Worm (Caenorhabditis elegans): Measurements from ENCODE around the gene cdd-2.

cdd-2 gene

DNA sequence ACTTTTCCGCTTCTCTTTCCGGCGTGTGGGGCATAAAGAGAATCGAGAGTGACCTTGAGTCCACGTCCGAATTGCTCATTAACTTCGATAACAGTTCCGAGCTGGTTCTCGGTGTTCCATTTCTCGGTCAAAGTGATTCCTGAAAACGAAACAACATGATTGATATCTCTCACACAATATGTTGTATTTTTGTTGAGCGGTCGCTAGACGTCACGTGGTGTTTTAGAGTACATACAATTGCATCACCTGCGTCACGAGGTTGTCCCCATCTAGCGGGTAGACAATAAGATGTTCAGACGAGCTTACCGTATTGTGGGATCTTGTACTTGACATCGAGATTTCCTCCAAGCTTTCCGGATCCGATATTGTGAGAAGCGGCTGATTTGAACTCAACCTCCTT is 40.4 kb downstream of the cdd-2 start:
- no peak for TF ChIP-seq cebp-1 (GFP tag; IDR thresholded peaks at IDR 0.05)
- peak; percentile 57 for TF ChIP-seq cebp-1 (tag; optimal IDR thresholded peaks at IDR 0.05)
- TF ChIP-seq pbrm-1 (GFP tag; IDR thresholded peaks at IDR 0.05) = peak; percentile 37; the same call in 1 of the 2 replicates
- TF ChIP-seq lin-40 (tag; optimal IDR thresholded peaks at IDR 0.05) = peak; percentile 35
- TF ChIP-seq sptf-2 (GFP tag; optimal IDR thresholded peaks at IDR 0.05) = peak; percentile 0
- TF ChIP-seq ztf-25 (GFP tag; IDR thresholded peaks at IDR 0.05) = no peak
- TF ChIP-seq madf-8 (GFP tag; conservative IDR thresholded peaks at IDR 0.05) = no peak
- TF ChIP-seq lin-54 (GFP tag; optimal IDR thresholded peaks at IDR 0.05) = peak; percentile 21
- 0 out of 2 replicates have a peak, but pooled peaks have one; percentile 54 for TF ChIP-seq madf-3 (GFP tag; IDR thresholded peaks at IDR 0.05)
- peak; percentile 54 for TF ChIP-seq ZK185.1 (tag; optimal IDR thresholded peaks at IDR 0.05; ENCODE audit: poor library complexity, severe bottlenecking)
- peak; percentile 47; the same call in 1 of the 2 replicates for TF ChIP-seq Y53G8AR.9 (GFP tag; conservative IDR thresholded peaks at IDR 0.05)
- TF ChIP-seq ceh-40 (GFP tag; IDR thresholded peaks at IDR 0.05) = 0 out of 2 replicates have a peak, but pooled peaks have one; percentile 62
- TF ChIP-seq Y67H2A.10 (GFP tag; conservative IDR thresholded peaks at IDR 0.05) = 0 out of 2 replicates have a peak, but pooled peaks have one; percentile 51
- TF ChIP-seq gei-17 (GFP tag; optimal IDR thresholded peaks at IDR 0.05) = no peak
- no peak for TF ChIP-seq akir-1 (GFP tag; optimal IDR thresholded peaks at IDR 0.05)
- no peak for TF ChIP-seq F33H1.4 (GFP tag; IDR thresholded peaks at IDR 0.05)

DNA sequence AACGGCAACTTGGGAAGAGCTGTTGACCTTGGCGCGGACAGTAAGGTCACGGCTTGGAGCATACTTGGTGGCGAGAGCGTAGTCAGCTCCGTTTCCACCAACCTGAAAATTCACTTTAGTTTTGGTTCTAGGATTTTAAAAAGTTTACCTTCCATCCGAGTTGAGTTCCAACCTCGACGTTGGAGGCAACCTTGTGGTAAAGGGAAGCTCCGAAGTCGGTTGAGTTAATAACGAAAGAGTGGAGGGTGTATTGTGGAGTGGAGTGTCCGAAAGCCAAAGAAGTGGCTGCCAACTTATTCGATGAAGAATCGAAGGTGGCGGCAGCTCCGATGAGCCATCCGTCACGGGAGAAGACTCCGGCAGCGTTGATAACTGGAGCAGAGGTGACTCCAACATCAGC is 41.0 kb downstream of the cdd-2 start:
- TF ChIP-seq pbrm-1 (GFP tag; IDR thresholded peaks at IDR 0.05) (0 out of 2 replicates have a peak, but pooled peaks have one; percentile 25), hmg-1.2 (GFP tag; IDR thresholded peaks at IDR 0.05) (0 out of 2 replicates have a peak, but pooled peaks have one; percentile 6), madf-6 (GFP tag; IDR thresholded peaks at IDR 0.05) (0 out of 2 replicates have a peak, but pooled peaks have one; percentile 9), F22D6.2 (tag; optimal IDR thresholded peaks at IDR 0.05) (no peak), ceh-79 (tag; optimal IDR thresholded peaks at IDR 0.05) (no peak), bed-1 (GFP tag; IDR thresholded peaks at IDR 0.05) (no peak), let-526 (GFP tag; IDR thresholded peaks at IDR 0.05) (no peak), ets-4 (GFP tag; optimal IDR thresholded peaks at IDR 0.05) (peak; percentile 5), aptf-2 (GFP tag; conservative IDR thresholded peaks at IDR 0.05) (no peak), Y53G8AR.9 (GFP tag; conservative IDR thresholded peaks at IDR 0.05) (0 out of 2 replicates have a peak, but pooled peaks have one; percentile 46)

DNA sequence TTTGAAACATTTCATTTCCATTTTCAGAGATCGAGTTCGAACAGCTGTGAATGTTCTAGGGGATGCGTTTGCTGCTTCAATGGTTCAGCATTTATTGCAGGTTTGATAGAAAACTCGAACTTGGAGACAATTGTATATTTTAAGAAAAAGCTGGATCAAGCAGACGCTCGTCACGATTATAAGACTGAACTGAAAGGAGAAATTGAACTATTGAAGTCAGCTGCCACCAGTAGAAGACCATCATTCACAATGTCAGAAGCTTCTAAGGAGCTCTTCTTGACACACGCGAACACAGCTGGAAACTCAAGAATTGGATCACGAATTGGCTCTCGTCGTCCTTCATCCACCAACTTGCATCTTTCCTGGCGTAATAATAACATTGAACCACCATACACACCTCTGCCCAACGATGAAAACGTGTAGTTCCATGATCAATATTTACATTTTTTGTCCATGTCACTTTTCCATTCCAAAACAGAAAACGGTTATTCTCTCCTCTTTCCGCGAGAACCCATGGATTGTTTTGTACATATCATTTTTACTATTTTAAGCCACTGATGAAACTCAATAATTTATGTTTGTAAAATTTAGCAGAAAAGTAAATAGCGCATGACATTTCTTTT is 41.7 kb downstream of the cdd-2 start:
- TF ChIP-seq K12H6.12 (tag; optimal IDR thresholded peaks at IDR 0.05) (no peak), dox-1 (GFP tag; IDR thresholded peaks at IDR 0.05) (no peak), lin-40 (tag; optimal IDR thresholded peaks at IDR 0.05) (peak; percentile 35), nhr-80 (tag; optimal IDR thresholded peaks at IDR 0.05) (no peak), somi-1 (GFP tag; optimal IDR thresholded peaks at IDR 0.05) (no peak), nhr-90 (tag; optimal IDR thresholded peaks at IDR 0.05) (peak; percentile 38), Y53G8AR.9 (GFP tag; conservative IDR thresholded peaks at IDR 0.05) (peak; percentile 88), ztf-26 (tag; optimal IDR thresholded peaks at IDR 0.05) (peak; percentile 10), ceh-58 (GFP tag; IDR thresholded peaks at IDR 0.05) (no peak), T07F8.4 (tag; optimal IDR thresholded peaks at IDR 0.05) (no peak), ceh-91 (GFP tag; IDR thresholded peaks at IDR 0.05) (no peak), ekl-4 (GFP tag; IDR thresholded peaks at IDR 0.05) (no peak; the same call in none of the 2 replicates), dpl-1 (GFP tag; optimal IDR thresholded peaks at IDR 0.05) (no peak), bed-1 (GFP tag; IDR thresholded peaks at IDR 0.05) (no peak), ceh-27 (GFP tag; optimal IDR thresholded peaks at IDR 0.05) (no peak), lin-26 (GFP tag; IDR thresholded peaks at IDR 0.05) (peak; percentile 55; the same call in 1 of the 2 replicates), sdz-38 (tag; optimal IDR thresholded peaks at IDR 0.05) (no peak), F10E7.11 (tag; optimal IDR thresholded peaks at IDR 0.05) (peak; percentile 36), madf-10 (tag; optimal IDR thresholded peaks at IDR 0.05) (peak; percentile 52), F37B4.10 (GFP tag; IDR thresholded peaks at IDR 0.05) (no peak), ztf-22 (GFP tag; optimal IDR thresholded peaks at IDR 0.05) (peak; percentile 70), F23B12.7 (tag; optimal IDR thresholded peaks at IDR 0.05; ENCODE audit: insufficient read depth) (no peak), B0336.3 (GFP tag; IDR thresholded peaks at IDR 0.05) (peak; percentile 86), zfh-2 (GFP tag; conservative IDR thresholded peaks at IDR 0.05) (no peak), pha-4 (tag; optimal IDR thresholded peaks at IDR 0.05) (peak; percentile 36)
